Fruit fly (Drosophila melanogaster): ENCODE results near the gene Nha1.

Nha1 gene

dm6 chr2L:6821631-6822030 lies 48.6 kb downstream of the Nha1 start, which contains the start of gene sens-2 (continued):
- TF ChIP-seq CG18599 (GFP tag; optimal IDR thresholded peaks at IDR 0.05) (no peak), CG11695 (GFP tag; IDR thresholded peaks at IDR 0.05) (0 out of 3 replicates have a peak, but pooled peaks have one; percentile 26), MESR4 (GFP tag; optimal IDR thresholded peaks at IDR 0.05) (no peak), CG10321 (GFP tag; IDR thresholded peaks at IDR 0.05) (peak; percentile 94), CG18764 (GFP tag; optimal IDR thresholded peaks at IDR 0.05) (no peak), psq (GFP tag; optimal IDR thresholded peaks at IDR 0.05) (no peak), CG10979 (tag; optimal IDR thresholded peaks at IDR 0.05) (no peak), vnd (GFP tag; IDR thresholded peaks at IDR 0.05; ENCODE audit: partially characterized antibody) (no peak), CG1603 (tag; optimal IDR thresholded peaks at IDR 0.05) (peak; percentile 73), CrebB (tag; optimal IDR thresholded peaks at IDR 0.05) (no peak), sd (tag; optimal IDR thresholded peaks at IDR 0.05) (peak; percentile 76), Opbp (GFP tag; IDR thresholded peaks at IDR 0.05; ENCODE audit: partially characterized antibody) (0 out of 3 replicates have a peak, but pooled peaks have one; percentile 46), CG8924 (tag; optimal IDR thresholded peaks at IDR 0.05) (no peak), Med (GFP tag) (peak; percentile 70), pfk (GFP tag; optimal IDR thresholded peaks at IDR 0.05) (peak; percentile 99), chm (GFP tag; IDR thresholded peaks at IDR 0.05) (peak; percentile 76), az2 (GFP tag; optimal IDR thresholded peaks at IDR 0.05) (no peak), gcm (GFP tag; optimal IDR thresholded peaks at IDR 0.05) (peak; percentile 17), MBD-R2 (GFP tag; IDR thresholded peaks at IDR 0.05) (0 out of 2 replicates have a peak, but pooled peaks have one; percentile 9), Abd-B (GFP tag; optimal IDR thresholded peaks at IDR 0.05) (no peak), ac (GFP tag; optimal IDR thresholded peaks at IDR 0.05) (no peak), pho (GFP tag; optimal IDR thresholded peaks at IDR 0.05) (no peak), CG31441 (GFP tag; IDR thresholded peaks at IDR 0.05) (no peak), bsh (GFP tag; optimal IDR thresholded peaks at IDR 0.05) (no peak), sug (tag; optimal IDR thresholded peaks at IDR 0.05) (peak; percentile 28), CG11456 (GFP tag; IDR thresholded peaks at IDR 0.05) (no peak), CG12236 (GFP tag; optimal IDR thresholded peaks at IDR 0.05) (no peak), CG13296 (GFP tag; optimal IDR thresholded peaks at IDR 0.05) (no peak), Ada2b (GFP tag; IDR thresholded peaks at IDR 0.05) (no peak), CG9727 (GFP tag; optimal IDR thresholded peaks at IDR 0.05) (no peak), CG30431 (GFP tag; optimal IDR thresholded peaks at IDR 0.05) (no peak), CG9215 (GFP tag; IDR thresholded peaks at IDR 0.05) (no peak), hkb (optimal IDR thresholded peaks at IDR 0.05) (no peak), hkb (GFP tag; IDR thresholded peaks at IDR 0.05) (no peak), CG18262 (tag; optimal IDR thresholded peaks at IDR 0.05) (no peak), CG10274 (GFP tag; optimal IDR thresholded peaks at IDR 0.05) (no peak), gsb (GFP tag; IDR thresholded peaks at IDR 0.05) (no peak), MTF-1 (GFP tag; optimal IDR thresholded peaks at IDR 0.05; ENCODE audit: borderline replicate concordance) (no peak), stc (GFP tag; IDR thresholded peaks at IDR 0.05) (no peak), ewg (GFP tag; optimal IDR thresholded peaks at IDR 0.05) (peak; percentile 61), CkIIα-i1 (GFP tag; IDR thresholded peaks at IDR 0.05) (no peak), chif (GFP tag; optimal IDR thresholded peaks at IDR 0.05) (no peak), trem (tag; optimal IDR thresholded peaks at IDR 0.05) (no peak), Stat92E (GFP tag; optimal IDR thresholded peaks at IDR 0.05) (no peak), ash1 (GFP tag; optimal IDR thresholded peaks at IDR 0.05) (no peak), CG11696 (GFP tag; IDR thresholded peaks at IDR 0.05) (no peak), NC2α (GFP tag; optimal IDR thresholded peaks at IDR 0.05) (no peak), rib (GFP tag; IDR thresholded peaks at IDR 0.05) (no peak), ranshi (GFP tag; IDR thresholded peaks at IDR 0.05) (no peak), CG17385 (GFP tag; optimal IDR thresholded peaks at IDR 0.05) (no peak), Dip3 (GFP tag; optimal IDR thresholded peaks at IDR 0.05) (no peak), sens-2 (GFP tag; IDR thresholded peaks at IDR 0.05) (peak; percentile 96)
